Fruit fly (Drosophila melanogaster): Measurements from ENCODE around the gene TrpRS.
A peak's percentile ranks its signal among the peaks of the same experiment; 100 is the strongest.

The TrpRS gene

DNA sequence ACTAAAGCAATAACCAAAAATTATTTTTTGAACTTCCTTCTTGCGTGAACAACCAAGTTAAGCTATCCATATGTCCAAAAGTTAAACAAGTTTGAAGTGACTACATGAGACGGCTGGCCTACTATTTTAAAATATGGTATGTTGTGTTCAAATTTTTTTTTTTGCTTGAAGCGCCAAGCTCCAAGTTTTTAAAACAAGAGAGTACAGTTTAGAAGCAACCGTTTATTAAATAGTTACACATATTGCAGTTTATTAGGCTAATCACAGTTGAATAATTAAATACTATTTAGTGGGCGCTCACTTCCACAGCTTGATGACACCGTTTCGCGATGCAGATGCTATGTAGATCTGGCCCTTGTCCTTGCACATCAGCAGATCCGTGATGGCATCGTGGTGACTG lies 26.1 kb downstream of the TrpRS start, which contains the start of gene D1:
Gene D1, minus strand, starts transcription at position 101 of the 400 bp plus-strand sequence.
- no peak for TF ChIP-seq noc (tag; optimal IDR thresholded peaks at IDR 0.05)

DNA sequence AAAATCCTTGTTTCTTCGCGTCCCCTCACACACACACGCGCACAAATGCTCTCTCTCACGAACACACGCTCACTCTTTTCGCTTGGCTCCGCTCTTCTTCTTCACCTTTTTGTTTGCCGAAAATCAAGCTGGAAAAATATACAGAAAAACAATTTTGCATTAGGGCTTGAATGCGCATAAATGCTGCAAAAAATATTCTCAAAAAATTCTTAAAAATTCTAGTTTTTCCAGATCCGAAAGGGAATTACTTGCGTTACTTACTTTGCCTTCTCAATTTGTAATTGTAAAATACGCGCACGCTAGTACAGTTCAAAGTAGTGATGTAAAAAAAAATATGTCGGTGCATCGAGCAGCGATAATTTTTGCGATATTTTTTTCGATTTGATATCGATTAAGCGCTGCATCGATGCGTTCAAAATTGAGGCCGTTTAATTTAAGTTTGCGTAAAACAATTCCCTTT lies 26.7 kb downstream of the TrpRS start:
- TF ChIP-seq noc (tag; optimal IDR thresholded peaks at IDR 0.05), result no peak

DNA sequence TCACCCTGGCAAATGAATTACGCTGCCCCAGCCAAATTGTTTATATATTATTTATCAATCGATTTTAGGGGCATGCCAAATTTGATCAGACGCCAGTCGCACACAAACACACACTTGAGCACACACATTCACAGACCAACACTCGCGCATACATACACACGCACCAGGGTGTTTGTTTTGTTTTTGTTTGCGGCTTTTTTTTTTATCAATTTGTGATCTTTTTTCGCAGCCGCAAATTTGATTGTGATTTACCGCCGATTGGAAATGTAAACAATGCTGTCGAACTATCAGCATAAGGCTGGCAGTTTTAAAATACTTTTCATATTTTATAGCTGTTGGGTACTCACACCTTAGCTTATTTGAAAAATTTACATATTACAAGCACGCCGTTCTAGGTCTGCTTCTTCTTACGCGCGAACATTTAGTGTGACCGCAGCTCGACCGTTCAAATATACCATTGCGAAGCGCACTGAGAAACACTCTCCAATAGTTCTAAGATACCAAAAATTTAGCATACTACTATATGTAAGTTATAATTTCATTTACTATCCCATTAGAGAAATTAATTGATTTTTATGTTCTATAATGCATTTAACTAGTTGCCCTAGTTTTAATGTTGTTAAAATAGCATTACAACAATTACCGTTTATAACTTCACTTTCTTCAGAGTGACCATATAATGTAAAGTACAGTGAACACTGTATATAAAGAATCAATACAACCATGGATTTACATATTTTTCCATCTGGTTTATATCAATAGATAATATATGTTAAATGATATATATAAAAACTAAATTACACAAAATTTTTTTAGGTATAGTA lies 29.2 kb downstream of the TrpRS start, which contains the start of gene pum:
Gene pum, minus strand, starts transcription at position 415 of the 824 bp plus-strand sequence.
- peak; percentile 58 for TF ChIP-seq noc (tag; optimal IDR thresholded peaks at IDR 0.05)

DNA sequence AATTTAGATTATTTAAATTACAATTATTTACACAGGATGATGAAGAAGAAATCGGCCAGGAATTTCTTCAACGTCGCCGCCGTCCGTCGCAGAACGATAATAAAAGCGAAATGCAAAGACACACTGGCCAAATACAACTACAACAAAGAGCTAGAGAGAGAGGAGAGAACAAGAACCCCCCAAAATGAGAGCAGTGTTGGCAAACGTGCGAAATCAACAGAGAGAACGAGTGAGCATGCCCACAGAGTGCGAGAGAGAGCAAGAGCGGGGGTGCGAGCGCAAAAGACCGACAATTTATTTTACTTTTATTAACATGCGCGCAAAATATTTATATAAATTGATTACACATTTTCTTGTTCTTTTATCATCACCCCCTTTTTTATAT lies 29.8 kb downstream of the TrpRS start:
- no peak for TF ChIP-seq noc (tag; optimal IDR thresholded peaks at IDR 0.05)

dm6 chr3R:9236070-9236492 lies 30.6 kb downstream of the TrpRS start:
- no peak for TF ChIP-seq noc (tag; optimal IDR thresholded peaks at IDR 0.05)

- no peak for TF ChIP-seq noc (tag; optimal IDR thresholded peaks at IDR 0.05)
Measured at dm6 chr3R:9234756-9235255, 31.9 kb downstream of the TrpRS start.

dm6 chr3R:9233763-9234162 lies 32.9 kb downstream of the TrpRS start:
- no peak for TF ChIP-seq noc (tag; optimal IDR thresholded peaks at IDR 0.05)

DNA sequence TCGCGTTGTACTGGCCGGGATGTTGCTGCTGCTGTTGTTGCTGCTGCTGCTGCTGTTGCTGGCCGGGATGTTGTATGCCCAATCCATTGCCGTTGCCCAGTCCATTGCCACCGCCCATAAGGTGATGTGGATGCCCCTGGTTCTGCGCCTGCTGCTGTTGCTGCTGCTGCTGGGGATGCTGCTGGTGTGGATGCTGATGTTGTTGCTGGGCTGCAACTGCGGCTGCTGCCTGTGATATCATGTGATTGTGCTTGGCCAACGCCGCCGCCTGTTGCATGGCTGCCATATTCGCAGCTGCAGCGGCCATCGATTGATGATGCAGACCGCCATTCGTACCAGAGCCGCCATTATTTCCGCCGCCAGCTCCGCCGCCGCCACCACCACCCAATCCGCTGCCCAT lies 34.4 kb downstream of the TrpRS start:
- no peak for TF ChIP-seq noc (tag; optimal IDR thresholded peaks at IDR 0.05)

DNA sequence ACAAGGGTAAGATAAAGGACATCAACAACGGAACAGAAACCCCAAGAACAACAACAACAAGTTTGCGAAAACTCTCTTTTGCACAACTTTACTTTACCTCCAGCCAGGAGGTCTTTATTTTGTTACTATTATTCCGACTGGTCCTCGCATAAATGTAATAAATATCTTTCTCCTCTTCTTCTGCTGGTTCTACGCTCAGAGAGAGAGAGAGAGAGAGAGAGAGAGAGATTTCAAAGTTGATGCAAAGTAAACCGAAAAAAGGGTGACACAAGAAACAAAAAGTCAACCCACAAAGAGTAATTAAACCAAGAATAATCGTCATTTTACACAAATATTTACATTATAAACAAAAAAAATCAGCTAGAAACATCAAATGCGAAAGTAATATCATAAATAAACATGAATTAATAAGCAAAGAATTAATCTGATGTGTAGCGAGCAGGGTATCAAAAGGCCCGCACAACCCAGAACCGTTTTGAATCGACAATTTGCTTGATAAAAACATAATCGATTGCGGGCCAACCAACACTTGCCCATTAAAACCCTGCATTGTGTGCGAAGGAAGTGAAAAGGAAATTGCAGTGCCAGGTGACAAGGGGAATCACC lies 36.6 kb downstream of the TrpRS start:
- TF ChIP-seq noc (tag; optimal IDR thresholded peaks at IDR 0.05), result no peak

dm6 chr3R:9229075-9229835 lies 37.4 kb downstream of the TrpRS start:
- TF ChIP-seq noc (tag; optimal IDR thresholded peaks at IDR 0.05), result peak; percentile 33

dm6 chr3R:9227944-9228343 lies 38.8 kb downstream of the TrpRS start:
- no peak for TF ChIP-seq noc (tag; optimal IDR thresholded peaks at IDR 0.05)

DNA sequence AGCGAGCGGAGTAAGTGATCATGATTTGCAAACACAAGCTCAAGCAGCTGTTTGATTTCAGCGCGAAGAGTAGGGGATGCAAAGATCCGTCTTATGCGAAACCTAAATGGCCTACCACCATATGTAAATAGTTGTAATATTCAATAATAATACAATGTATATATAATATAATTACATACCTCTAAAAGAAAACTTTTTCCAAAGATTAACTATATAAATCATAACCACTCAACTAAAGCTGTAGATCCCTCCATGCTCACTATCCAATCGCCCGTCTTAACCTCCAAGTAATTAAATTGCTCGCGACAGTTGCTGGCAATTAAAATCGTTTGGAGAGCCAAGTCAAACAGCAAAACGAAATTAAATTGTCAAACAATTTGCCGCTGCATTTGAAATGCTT lies 39.4 kb downstream of the TrpRS start:
- peak; percentile 91 for TF ChIP-seq noc (tag; optimal IDR thresholded peaks at IDR 0.05)

DNA sequence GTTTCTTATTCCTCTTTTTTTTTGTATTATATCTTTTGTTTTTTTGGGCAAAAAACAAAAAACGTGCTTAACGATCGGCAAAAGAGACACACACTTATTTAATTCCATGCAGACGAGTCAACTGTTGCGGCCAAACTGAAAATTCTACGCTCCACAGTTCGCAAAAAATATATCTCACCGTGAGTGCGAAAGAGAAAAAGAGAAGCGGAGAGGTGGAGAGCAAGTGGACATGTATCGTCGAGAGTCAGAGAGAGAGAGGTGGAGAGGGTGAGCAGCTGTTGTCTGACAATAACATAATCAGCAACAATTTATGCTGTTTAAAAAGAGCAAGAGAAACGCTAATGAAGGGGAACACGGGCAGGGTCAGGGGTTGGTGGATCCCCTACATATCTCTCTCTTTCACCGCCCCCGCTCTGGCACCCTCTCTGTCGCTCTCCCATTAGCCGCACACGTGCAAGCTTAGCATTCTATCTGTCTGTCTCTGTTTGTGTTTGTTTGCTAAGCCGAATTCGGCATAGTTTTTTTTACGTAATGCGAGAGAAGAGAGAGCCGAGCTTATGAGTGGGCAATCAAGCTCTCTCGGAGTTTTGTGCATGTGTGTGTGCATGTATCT lies 39.9 kb downstream of the TrpRS start:
- TF ChIP-seq noc (tag; optimal IDR thresholded peaks at IDR 0.05), result no peak

dm6 chr3R:9226146-9226545 lies 40.6 kb downstream of the TrpRS start:
- TF ChIP-seq noc (tag; optimal IDR thresholded peaks at IDR 0.05), result no peak

DNA sequence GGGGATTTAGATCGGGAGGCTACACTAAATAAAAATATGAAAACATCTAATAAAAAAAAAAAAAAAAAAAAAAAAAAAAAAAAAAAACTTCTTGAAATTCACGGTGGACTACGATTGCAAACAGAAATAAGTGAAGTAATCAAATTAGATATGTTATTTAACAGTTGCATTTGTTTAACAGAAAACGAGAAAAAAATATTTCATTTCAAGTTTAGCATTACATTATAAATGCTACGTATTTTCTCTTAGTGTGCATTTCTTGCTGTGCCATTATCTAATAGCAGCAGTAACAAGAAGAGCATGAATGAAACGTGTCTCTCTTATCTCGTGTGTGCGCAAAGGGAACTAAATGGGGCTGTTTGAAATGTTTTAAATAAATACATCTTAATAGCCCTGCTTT lies 41.9 kb downstream of the TrpRS start:
- TF ChIP-seq noc (tag; optimal IDR thresholded peaks at IDR 0.05), result no peak

dm6 chr3R:9222355-9222754 lies 44.3 kb downstream of the TrpRS start:
- TF ChIP-seq noc (tag; optimal IDR thresholded peaks at IDR 0.05), result no peak
